Fruit fly (Drosophila melanogaster) whole organism, pupa: ENCODE results near the gene CG43091.

Source experiments
- CG32121 ChIP-seq: fragments of 200-800 bp; sonication (Bioruptor generic); IDR thresholded peaks from 2 replicates; pipeline ENCODE4 v1.3.6; 2022; ENCODE audit warnings: missing biosample characterization, missing genetic modification characterization
- CG34367 ChIP-seq: fragments of 200-800 bp; sonication (Bioruptor generic); optimal IDR thresholded peaks from 2 replicates; lab custom pipeline; 2018; ENCODE audit warnings: missing biosample characterization, mild to moderate bottlenecking, missing genetic modification characterization
- EcR ChIP-seq: fragments of 200-800 bp; sonication (Bioruptor generic); optimal IDR thresholded peaks from 3 replicates; lab custom pipeline; 2019; ENCODE audit warnings: missing biosample characterization, missing genetic modification characterization, mild to moderate bottlenecking, moderate library complexity, missing genetic modification reagents

DNA sequence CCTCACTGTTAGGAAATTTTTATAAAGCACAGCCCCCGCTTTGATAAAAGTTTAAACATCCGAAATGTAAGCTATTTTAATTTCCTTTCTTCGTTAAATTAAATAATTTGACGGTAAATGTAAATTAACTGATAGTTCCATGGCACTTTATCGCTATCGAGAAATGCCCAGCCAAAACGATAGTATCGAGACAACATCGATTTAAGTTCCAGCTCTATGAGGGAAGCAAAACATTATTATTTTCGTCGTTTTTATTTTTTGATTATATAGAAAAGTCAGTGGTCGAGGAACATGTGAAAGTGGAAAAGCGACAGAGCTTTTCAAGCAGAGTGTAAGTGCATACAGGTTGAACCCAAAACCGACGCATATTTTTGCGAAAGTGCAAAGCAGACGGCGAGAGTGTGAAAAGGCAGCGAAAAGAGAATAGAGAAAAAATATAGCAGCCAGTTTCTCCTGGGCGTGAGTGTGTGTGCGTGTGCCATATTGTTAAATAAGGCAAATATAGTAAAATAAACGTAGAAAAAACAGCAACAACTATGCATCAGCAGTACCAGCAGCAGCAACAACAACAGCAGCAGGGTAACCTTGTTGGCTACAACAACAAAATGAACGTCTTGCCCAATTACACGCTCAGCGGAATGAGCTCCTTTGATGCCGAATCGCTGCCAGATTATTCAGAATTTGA lies 41.6 kb downstream of the CG43091 start, which contains the start of gene CG45049:
- TF ChIP-seq CG34367 = no peak
- no peak for TF ChIP-seq EcR (GFP tag; lab: Kevin White, UChicago)
- no peak for TF ChIP-seq CG32121 (GFP tag; lab: Robert Waterston, UW)
